Worm (Caenorhabditis elegans) whole organism, mixed stage, embryonic: ENCODE measurements around the gene fbxa-218.

Experiments
- M03D4.4 ChIP-seq: sonication (generic microtip); optimal IDR thresholded peaks from 2 replicates; lab custom pipeline; 2017; ENCODE audit warnings: mild to moderate bottlenecking, missing genetic modification characterization, missing compliant biosample characterization
- bed-3 ChIP-seq: fragments of 200-800 bp; sonication (Bioruptor generic); optimal IDR thresholded peaks from 3 replicates; lab custom pipeline; 2018; ENCODE audit warnings: mild to moderate bottlenecking, missing genetic modification characterization, moderate library complexity, missing compliant biosample characterization
- blmp-1 ChIP-seq: fragments of 150-350 bp; optimal IDR thresholded peaks from 2 replicates; lab custom pipeline; 2014; ENCODE audit warnings: missing biosample characterization, missing genetic modification characterization
- ceh-39 ChIP-seq: fragments of 150-350 bp; optimal IDR thresholded peaks from 2 replicates; lab custom pipeline; 2014; ENCODE audit warnings: missing biosample characterization, missing genetic modification characterization
- ceh-43 ChIP-seq: fragments of 200-800 bp; sonication (Bioruptor generic); optimal IDR thresholded peaks from 2 replicates; lab custom pipeline; 2018; ENCODE audit warnings: mild to moderate bottlenecking, missing genetic modification characterization, moderate library complexity, missing compliant biosample characterization
- ces-1 ChIP-seq: fragments of 150-350 bp; optimal IDR thresholded peaks from 2 replicates; lab custom pipeline; 2014; ENCODE audit warnings: missing biosample characterization, missing genetic modification reagents, missing genetic modification characterization
- cnd-1 ChIP-seq: fragments of 200-800 bp; sonication (Bioruptor generic); optimal IDR thresholded peaks from 2 replicates; lab custom pipeline; 2018; ENCODE audit warnings: mild to moderate bottlenecking, missing genetic modification characterization, missing compliant biosample characterization
- drap-1 ChIP-seq: fragments of 200-800 bp; sonication (Bioruptor generic); optimal IDR thresholded peaks from 3 replicates; lab custom pipeline; 2018; ENCODE audit warnings: mild to moderate bottlenecking, missing genetic modification characterization, missing compliant biosample characterization
- elt-1 ChIP-seq: sonication (generic microtip); optimal IDR thresholded peaks from 2 replicates; lab custom pipeline; 2017; ENCODE audit warnings: missing genetic modification characterization, mild to moderate bottlenecking, missing compliant biosample characterization, antibody characterized with exemption, moderate library complexity, borderline replicate concordance; ENCODE audit not compliant: insufficient read depth
- elt-3 ChIP-seq: fragments of 150-350 bp; optimal IDR thresholded peaks from 2 replicates; lab custom pipeline; 2014; ENCODE audit warnings: missing biosample characterization, missing genetic modification characterization
- flh-1 ChIP-seq: fragments of 200-800 bp; sonication (Bioruptor generic); optimal IDR thresholded peaks from 2 replicates; lab custom pipeline; 2018; ENCODE audit warnings: mild to moderate bottlenecking, missing genetic modification characterization, moderate library complexity, missing compliant biosample characterization
- ham-2 ChIP-seq: fragments of 200-800 bp; sonication (Bioruptor generic); optimal IDR thresholded peaks from 2 replicates; lab custom pipeline; 2018; ENCODE audit warnings: mild to moderate bottlenecking, missing genetic modification characterization, missing compliant biosample characterization
- hlh-1 ChIP-seq: fragments of 150-350 bp; optimal IDR thresholded peaks from 2 replicates; lab custom pipeline; 2014; ENCODE audit warnings: missing biosample characterization, missing genetic modification reagents, missing genetic modification characterization
- lin-13 ChIP-seq: fragments of 150-350 bp; optimal IDR thresholded peaks from 2 replicates; lab custom pipeline; 2014; ENCODE audit warnings: missing biosample characterization, missing genetic modification characterization
- lin-32 ChIP-seq: fragments of 200-800 bp; sonication (Bioruptor generic); optimal IDR thresholded peaks from 2 replicates; lab custom pipeline; 2018; ENCODE audit warnings: mild to moderate bottlenecking, missing genetic modification characterization, missing compliant biosample characterization
- lsy-2 ChIP-seq: fragments of 150-350 bp; optimal IDR thresholded peaks from 2 replicates; lab custom pipeline; 2014; ENCODE audit warnings: missing biosample characterization, missing genetic modification characterization
- mab-5 ChIP-seq: fragments of 150-350 bp; optimal IDR thresholded peaks from 2 replicates; lab custom pipeline; 2014; ENCODE audit warnings: missing biosample characterization, missing genetic modification characterization
- nhr-12 ChIP-seq: fragments of 150-350 bp; optimal IDR thresholded peaks from 2 replicates; lab custom pipeline; 2014; ENCODE audit warnings: missing biosample characterization, missing genetic modification characterization
- nhr-237 ChIP-seq: fragments of 150-350 bp; optimal IDR thresholded peaks from 2 replicates; lab custom pipeline; 2014; ENCODE audit warnings: missing biosample characterization, missing genetic modification characterization
- nhr-28 ChIP-seq: fragments of 150-350 bp; optimal IDR thresholded peaks from 2 replicates; lab custom pipeline; 2014; ENCODE audit warnings: missing biosample characterization, missing genetic modification characterization
- nhr-76 ChIP-seq: sonication (generic microtip); optimal IDR thresholded peaks from 2 replicates; lab custom pipeline; 2017; ENCODE audit warnings: missing biosample characterization, missing genetic modification characterization
- pha-4 ChIP-seq: fragments of 150-350 bp; optimal IDR thresholded peaks from 2 replicates; lab custom pipeline; 2018; ENCODE audit warnings: missing biosample characterization, missing genetic modification reagents, missing genetic modification characterization
- sem-2 ChIP-seq: fragments of 200-800 bp; sonication (Bioruptor generic); optimal IDR thresholded peaks from 2 replicates; lab custom pipeline; 2018; ENCODE audit warnings: mild to moderate bottlenecking, missing genetic modification characterization, missing compliant biosample characterization
- tbx-8 ChIP-seq: fragments of 200-800 bp; sonication (Bioruptor generic); optimal IDR thresholded peaks from 2 replicates; lab custom pipeline; 2018; ENCODE audit warnings: mild to moderate bottlenecking, missing genetic modification characterization, moderate library complexity, missing compliant biosample characterization
- unc-120 ChIP-seq: sonication (generic microtip); optimal IDR thresholded peaks from 2 replicates; lab custom pipeline; 2017; ENCODE audit warnings: missing genetic modification characterization, missing compliant biosample characterization; ENCODE audit not compliant: poor library complexity, severe bottlenecking
- unc-39 ChIP-seq: fragments of 150-350 bp; optimal IDR thresholded peaks from 2 replicates; lab custom pipeline; 2014; ENCODE audit warnings: missing biosample characterization, missing genetic modification characterization
- unc-62 ChIP-seq: fragments of 150-350 bp; optimal IDR thresholded peaks from 2 replicates; lab custom pipeline; 2014; ENCODE audit warnings: missing biosample characterization, missing genetic modification reagents, missing genetic modification characterization
- zip-8 ChIP-seq: fragments of 150-350 bp; optimal IDR thresholded peaks from 2 replicates; lab custom pipeline; 2014; ENCODE audit warnings: missing biosample characterization, missing genetic modification characterization
- ztf-11 ChIP-seq: fragments of 150-350 bp; optimal IDR thresholded peaks from 2 replicates; lab custom pipeline; 2014; ENCODE audit warnings: missing biosample characterization, missing genetic modification characterization

fbxa-218 gene

ce11 chrIII:12434104-12434503 lies 2.2 kb upstream of the fbxa-218 start, which contains the start of gene Y49E10.27:
Gene Y49E10.27, plus strand, starts transcription at chrIII:12434404.
- TF ChIP-seq pha-4 (tag; lab: Kevin White, UChicago) (no peak), lin-13 (tag; lab: Kevin White, UChicago) (no peak), hlh-1 (tag; lab: Kevin White, UChicago) (no peak), sem-2 (GFP tag; lab: Kevin White, UChicago) (no peak), bed-3 (GFP tag; lab: Kevin White, UChicago) (no peak), unc-62 (GFP tag; lab: Kevin White, UChicago) (no peak), nhr-28 (tag; lab: Kevin White, UChicago) (no peak), ham-2 (GFP tag; lab: Kevin White, UChicago) (no peak), mab-5 (no peak)

ce11 chrIII:12437020-12437419 lies 705 bp downstream of the fbxa-218 start:
- TF ChIP-seq flh-1 (GFP tag; lab: Kevin White, UChicago): no peak
- no peak for TF ChIP-seq unc-62 (GFP tag; lab: Kevin White, UChicago)
- TF ChIP-seq nhr-28 (tag; lab: Kevin White, UChicago): no peak
- no peak for TF ChIP-seq mab-5
- no peak for TF ChIP-seq lin-32
- no peak for TF ChIP-seq ces-1 (GFP tag; lab: Kevin White, UChicago)
- no peak for TF ChIP-seq nhr-76 (tag; lab: Kevin White, UChicago)
- TF ChIP-seq unc-39 (tag; lab: Kevin White, UChicago): no peak
- no peak for TF ChIP-seq zip-8 (tag; lab: Kevin White, UChicago)
- no peak for TF ChIP-seq bed-3 (GFP tag; lab: Kevin White, UChicago)
- no peak for TF ChIP-seq ham-2 (GFP tag; lab: Kevin White, UChicago)
- TF ChIP-seq sem-2 (GFP tag; lab: Kevin White, UChicago): no peak
- TF ChIP-seq blmp-1 (tag; lab: Kevin White, UChicago): no peak
- no peak for TF ChIP-seq M03D4.4 (tag; lab: Kevin White, UChicago)
- no peak for TF ChIP-seq lin-13 (tag; lab: Kevin White, UChicago)
- no peak for TF ChIP-seq pha-4 (tag; lab: Kevin White, UChicago)
- no peak for TF ChIP-seq lsy-2 (tag; lab: Kevin White, UChicago)
- no peak for TF ChIP-seq elt-3 (tag; lab: Kevin White, UChicago)
- no peak for TF ChIP-seq cnd-1 (tag; lab: Kevin White, UChicago)
- TF ChIP-seq drap-1 (GFP tag; lab: Kevin White, UChicago): no peak

ce11 chrIII:12439056-12439455 lies 2.7 kb downstream of the fbxa-218 start:
- TF ChIP-seq hlh-1 (tag; lab: Kevin White, UChicago): no peak
- no peak for TF ChIP-seq lin-13 (tag; lab: Kevin White, UChicago)
- TF ChIP-seq ceh-39 (tag; lab: Kevin White, UChicago): no peak
- TF ChIP-seq lsy-2 (tag; lab: Kevin White, UChicago): no peak
- no peak for TF ChIP-seq flh-1 (GFP tag; lab: Kevin White, UChicago)
- no peak for TF ChIP-seq tbx-8
- TF ChIP-seq elt-3 (tag; lab: Kevin White, UChicago): no peak
- no peak for TF ChIP-seq ces-1 (GFP tag; lab: Kevin White, UChicago)

- TF ChIP-seq ceh-39 (tag; lab: Kevin White, UChicago): no peak
- no peak for TF ChIP-seq pha-4 (tag; lab: Kevin White, UChicago)
These were observed 7.6 kb downstream of the fbxa-218 start for ce11 chrIII:12443880-12444279.

- TF ChIP-seq ham-2 (GFP tag; lab: Kevin White, UChicago) (no peak), zip-8 (tag; lab: Kevin White, UChicago) (no peak), nhr-28 (tag; lab: Kevin White, UChicago) (no peak), sem-2 (GFP tag; lab: Kevin White, UChicago) (no peak), bed-3 (GFP tag; lab: Kevin White, UChicago) (no peak), lin-13 (tag; lab: Kevin White, UChicago) (no peak), elt-1 (tag; lab: Kevin White, UChicago) (no peak), ceh-43 (GFP tag; lab: Kevin White, UChicago) (no peak), lsy-2 (tag; lab: Kevin White, UChicago) (no peak), elt-3 (tag; lab: Kevin White, UChicago) (no peak), ztf-11 (tag; lab: Kevin White, UChicago) (no peak), flh-1 (GFP tag; lab: Kevin White, UChicago) (no peak)
- TF ChIP-seq, all 35 proteins: peak for 0
These were observed 8.9 kb downstream of the fbxa-218 start for ce11 chrIII:12445223-12445622.

- TF ChIP-seq unc-120: no peak
- no peak for TF ChIP-seq drap-1 (GFP tag; lab: Kevin White, UChicago)
- TF ChIP-seq nhr-237 (tag; lab: Kevin White, UChicago): no peak
- TF ChIP-seq blmp-1 (tag; lab: Kevin White, UChicago): no peak
- TF ChIP-seq ham-2 (GFP tag; lab: Kevin White, UChicago): no peak
- TF ChIP-seq nhr-12 (tag; lab: Kevin White, UChicago): no peak
- no peak for TF ChIP-seq lin-13 (tag; lab: Kevin White, UChicago)
- TF ChIP-seq elt-3 (tag; lab: Kevin White, UChicago): no peak
These were observed 9.7 kb downstream of the fbxa-218 start, which contains the start of gene Y49E10.18 for ce11 chrIII:12445991-12446502. Gene Y49E10.18, minus strand, starts transcription at chrIII:12446106.
